Worm (Caenorhabditis elegans) whole organism, L2 larva: ENCODE data around the gene Y50D4C.12.

Experiments
- F13H6.1 ChIP-seq: sonication (generic microtip); optimal IDR thresholded peaks from 2 replicates; lab custom pipeline; 2016; ENCODE audit warnings: missing genetic modification characterization, missing compliant biosample characterization
- R02D3.7 ChIP-seq: fragments of 150-350 bp; optimal IDR thresholded peaks from 2 replicates; lab custom pipeline; 2014; ENCODE audit warnings: missing biosample characterization, missing genetic modification characterization
- elt-1 ChIP-seq: fragments of 150-350 bp; optimal IDR thresholded peaks from 2 replicates; lab custom pipeline; 2014; ENCODE audit warnings: missing biosample characterization, missing genetic modification characterization
- elt-3 ChIP-seq: sonication (generic microtip); optimal IDR thresholded peaks from 2 replicates; lab custom pipeline; 2017; ENCODE audit warnings: missing biosample characterization, missing genetic modification characterization
- lin-39 ChIP-seq: fragments of 150-350 bp; optimal IDR thresholded peaks from 2 replicates; lab custom pipeline; 2014; ENCODE audit warnings: missing biosample characterization, missing genetic modification reagents, missing genetic modification characterization
- lsy-2 ChIP-seq, 2 experiments: fragments of 150-350 bp in 1 of 2; sonication (generic microtip) in 1 of 2; optimal IDR thresholded peaks; 2 replicates each; lab custom pipeline; 2014 to 2017; ENCODE audit warnings: missing biosample characterization in 2 of 2, missing genetic modification characterization in 2 of 2
- nhr-11 ChIP-seq: fragments of 150-350 bp; optimal IDR thresholded peaks from 2 replicates; lab custom pipeline; 2014; ENCODE audit warnings: missing biosample characterization, missing genetic modification characterization
- nhr-21 ChIP-seq: fragments of 150-350 bp; optimal IDR thresholded peaks from 2 replicates; lab custom pipeline; 2014; ENCODE audit warnings: missing biosample characterization, missing genetic modification characterization
- nhr-23 ChIP-seq: fragments of 150-350 bp; optimal IDR thresholded peaks from 2 replicates; lab custom pipeline; 2014; ENCODE audit warnings: missing biosample characterization, missing genetic modification reagents, missing genetic modification characterization
- nhr-77 ChIP-seq: fragments of 150-350 bp; optimal IDR thresholded peaks from 2 replicates; lab custom pipeline; 2014; ENCODE audit warnings: missing biosample characterization, missing genetic modification characterization
- unc-55 ChIP-seq: fragments of 150-350 bp; sonication (generic microtip); optimal IDR thresholded peaks from 3 replicates; lab custom pipeline; 2014; ENCODE audit warnings: missing biosample characterization, missing genetic modification reagents, missing genetic modification characterization
- unc-62 ChIP-seq: fragments of 150-350 bp; optimal IDR thresholded peaks from 2 replicates; lab custom pipeline; 2014; ENCODE audit warnings: missing biosample characterization, missing genetic modification reagents, missing genetic modification characterization
- zag-1 ChIP-seq: fragments of 150-350 bp; optimal IDR thresholded peaks from 2 replicates; lab custom pipeline; 2014; ENCODE audit warnings: missing biosample characterization, missing genetic modification characterization
- ztf-11 ChIP-seq: sonication (generic microtip); optimal IDR thresholded peaks from 2 replicates; lab custom pipeline; 2017; ENCODE audit warnings: missing biosample characterization, missing genetic modification characterization

ce11 chrV:942556-942955, 39.8 kb upstream of the Y50D4C.12 start:
- TF ChIP-seq lin-39 (tag; lab: Kevin White, UChicago) (no peak), unc-62 (GFP tag; lab: Kevin White, UChicago) (no peak), nhr-11 (tag; lab: Kevin White, UChicago) (no peak), lsy-2 (tag; optimal IDR thresholded peaks at IDR 0.05; lab: Kevin White, UChicago) (no peak), zag-1 (tag; lab: Kevin White, UChicago) (no peak), unc-55 (GFP tag; lab: Kevin White, UChicago) (no peak), elt-1 (tag; lab: Kevin White, UChicago) (no peak), nhr-21 (tag; lab: Kevin White, UChicago) (no peak), R02D3.7 (tag; lab: Kevin White, UChicago) (no peak), F13H6.1 (no peak), ztf-11 (tag; lab: Kevin White, UChicago) (no peak), elt-3 (tag; lab: Kevin White, UChicago) (no peak), nhr-77 (no peak), nhr-23 (no peak)
